Fruit fly (Drosophila melanogaster) S2 (cell line): ENCODE measurements around the gene CG31347.

Experiments
- CG8478 ChIP-seq: fragments of >200 bp; optimal IDR thresholded peaks from 2 replicates; lab custom pipeline; 2018
- CTCF ChIP-seq, 2 experiments: fragments of >200 bp; optimal IDR thresholded peaks; 2 replicates each; lab custom pipeline; 2018

DNA sequence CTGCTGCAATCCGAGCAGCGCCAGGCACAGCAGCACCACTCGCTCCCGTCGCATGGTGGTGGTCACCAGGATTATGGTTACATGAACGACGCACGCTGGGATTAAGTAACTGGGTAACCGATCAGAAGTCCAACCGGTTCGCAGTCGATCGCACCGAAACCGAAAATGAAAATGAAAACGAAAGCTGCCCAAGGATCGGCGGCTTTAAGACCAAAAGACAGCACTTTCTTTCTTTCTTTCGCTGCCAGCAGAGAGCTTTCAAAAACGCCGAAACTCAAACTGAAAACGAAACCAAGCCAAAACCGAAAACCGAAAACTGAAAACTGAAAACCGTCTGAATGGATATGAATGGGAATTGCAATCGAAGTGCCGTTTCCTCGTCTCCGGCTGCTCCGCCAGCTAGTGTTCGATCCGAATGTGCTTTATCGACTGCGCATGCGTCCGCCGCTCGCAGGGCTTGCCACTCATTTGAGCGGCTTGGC is 50.3 kb downstream of the CG31347 start, which contains the start of gene CG6753:
- TF ChIP-seq CG8478 (no peak), CTCF (optimal IDR thresholded peaks at IDR 0.05; lab: Kevin White, UChicago) (no peak)
